Worm (Caenorhabditis elegans) whole organism, mixed stage, embryonic: ENCODE data around the gene cut-5.

Experiments
- blmp-1 ChIP-seq: fragments of 150-350 bp; optimal IDR thresholded peaks from 2 replicates; lab custom pipeline; 2014; ENCODE audit warnings: missing biosample characterization, missing genetic modification characterization
- ceh-39 ChIP-seq: fragments of 150-350 bp; optimal IDR thresholded peaks from 2 replicates; lab custom pipeline; 2014; ENCODE audit warnings: missing biosample characterization, missing genetic modification characterization
- cnd-1 ChIP-seq: fragments of 200-800 bp; sonication (Bioruptor generic); optimal IDR thresholded peaks from 2 replicates; lab custom pipeline; 2018; ENCODE audit warnings: mild to moderate bottlenecking, missing genetic modification characterization, missing compliant biosample characterization
- ham-2 ChIP-seq: fragments of 200-800 bp; sonication (Bioruptor generic); optimal IDR thresholded peaks from 2 replicates; lab custom pipeline; 2018; ENCODE audit warnings: mild to moderate bottlenecking, missing genetic modification characterization, missing compliant biosample characterization
- hlh-1 ChIP-seq: fragments of 150-350 bp; optimal IDR thresholded peaks from 2 replicates; lab custom pipeline; 2014; ENCODE audit warnings: missing biosample characterization, missing genetic modification reagents, missing genetic modification characterization
- lin-32 ChIP-seq: fragments of 200-800 bp; sonication (Bioruptor generic); optimal IDR thresholded peaks from 2 replicates; lab custom pipeline; 2018; ENCODE audit warnings: mild to moderate bottlenecking, missing genetic modification characterization, missing compliant biosample characterization
- lsy-2 ChIP-seq: fragments of 150-350 bp; optimal IDR thresholded peaks from 2 replicates; lab custom pipeline; 2014; ENCODE audit warnings: missing biosample characterization, missing genetic modification characterization
- nhr-12 ChIP-seq: fragments of 150-350 bp; optimal IDR thresholded peaks from 2 replicates; lab custom pipeline; 2014; ENCODE audit warnings: missing biosample characterization, missing genetic modification characterization
- nhr-2 ChIP-seq: fragments of 150-350 bp; optimal IDR thresholded peaks from 2 replicates; lab custom pipeline; 2014; ENCODE audit warnings: missing biosample characterization, missing genetic modification characterization
- nhr-237 ChIP-seq: fragments of 150-350 bp; optimal IDR thresholded peaks from 2 replicates; lab custom pipeline; 2014; ENCODE audit warnings: missing biosample characterization, missing genetic modification characterization
- nhr-28 ChIP-seq: fragments of 150-350 bp; optimal IDR thresholded peaks from 2 replicates; lab custom pipeline; 2014; ENCODE audit warnings: missing biosample characterization, missing genetic modification characterization
- sptf-1 ChIP-seq: sonication (generic microtip); optimal IDR thresholded peaks from 2 replicates; lab custom pipeline; 2017; ENCODE audit warnings: mild to moderate bottlenecking, missing genetic modification characterization, moderate library complexity, missing compliant biosample characterization
- tbx-8 ChIP-seq: fragments of 200-800 bp; sonication (Bioruptor generic); optimal IDR thresholded peaks from 2 replicates; lab custom pipeline; 2018; ENCODE audit warnings: mild to moderate bottlenecking, missing genetic modification characterization, moderate library complexity, missing compliant biosample characterization
- unc-120 ChIP-seq: sonication (generic microtip); optimal IDR thresholded peaks from 2 replicates; lab custom pipeline; 2017; ENCODE audit warnings: missing genetic modification characterization, missing compliant biosample characterization; ENCODE audit not compliant: poor library complexity, severe bottlenecking

The cut-5 gene

DNA sequence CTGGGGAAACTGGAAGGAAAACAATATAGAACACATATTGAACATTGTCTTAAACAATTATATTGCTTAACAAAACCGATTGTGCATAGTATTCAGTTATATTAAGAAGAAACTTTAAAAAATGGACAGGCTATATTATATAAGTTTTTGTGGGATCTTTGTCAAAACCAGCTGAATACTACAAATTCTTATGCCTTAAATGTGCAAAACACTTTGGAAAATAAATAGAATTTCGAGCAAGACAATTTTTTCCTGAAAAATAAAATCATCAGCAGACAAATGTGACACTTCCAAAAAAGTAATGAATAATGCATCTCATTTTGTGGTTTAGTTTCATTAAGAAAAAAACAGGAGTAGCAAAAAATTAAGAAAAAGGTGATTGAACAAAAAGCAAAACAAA, 40.6 kb downstream of the cut-5 start:
- no peak for TF ChIP-seq hlh-1 (tag; lab: Kevin White, UChicago)
- no peak for TF ChIP-seq ceh-39 (tag; lab: Kevin White, UChicago)
- TF ChIP-seq unc-120 = no peak
- no peak for TF ChIP-seq lin-32 (GFP tag; lab: Kevin White, UChicago)
- no peak for TF ChIP-seq cnd-1 (tag; lab: Kevin White, UChicago)
- no peak for TF ChIP-seq ham-2
- TF ChIP-seq nhr-28 (tag; lab: Kevin White, UChicago) = no peak
- TF ChIP-seq blmp-1 (tag; lab: Kevin White, UChicago) = no peak
- no peak for TF ChIP-seq sptf-1 (tag; lab: Kevin White, UChicago)

- TF ChIP-seq nhr-2 (tag; lab: Kevin White, UChicago) (no peak), nhr-12 (tag; lab: Kevin White, UChicago) (no peak), ham-2 (no peak), tbx-8 (GFP tag; lab: Kevin White, UChicago) (no peak), blmp-1 (tag; lab: Kevin White, UChicago) (no peak), lsy-2 (tag; lab: Kevin White, UChicago) (no peak), ceh-39 (tag; lab: Kevin White, UChicago) (no peak), hlh-1 (tag; lab: Kevin White, UChicago) (no peak), unc-120 (no peak), cnd-1 (tag; lab: Kevin White, UChicago) (no peak), nhr-237 (tag; lab: Kevin White, UChicago) (no peak), sptf-1 (tag; lab: Kevin White, UChicago) (no peak)
These were observed 52.4 kb downstream of the cut-5 start, which contains the start of gene npr-6 for ce11 chrX:10285634-10286033. Gene npr-6, minus strand, starts transcription at chrX:10285734.
